Worm (Caenorhabditis elegans) whole organism, mixed stage, embryonic: ENCODE measurements around the gene nspc-16.
"Not testable (repeated sequence)": the region's sequence is repeated elsewhere in the genome, so short reads cannot be mapped to it uniquely, and the experiment has no call there.

ENCODE experiments used
- blmp-1 ChIP-seq: fragments of 150-350 bp; optimal IDR thresholded peaks from 2 replicates; lab custom pipeline; 2014; ENCODE audit warnings: missing biosample characterization, missing genetic modification characterization
- ceh-39 ChIP-seq: fragments of 150-350 bp; optimal IDR thresholded peaks from 2 replicates; lab custom pipeline; 2014; ENCODE audit warnings: missing biosample characterization, missing genetic modification characterization
- elt-3 ChIP-seq: fragments of 150-350 bp; optimal IDR thresholded peaks from 2 replicates; lab custom pipeline; 2014; ENCODE audit warnings: missing biosample characterization, missing genetic modification characterization
- mab-5 ChIP-seq: fragments of 150-350 bp; optimal IDR thresholded peaks from 2 replicates; lab custom pipeline; 2014; ENCODE audit warnings: missing biosample characterization, missing genetic modification characterization
- mep-1 ChIP-seq: fragments of 150-350 bp; optimal IDR thresholded peaks from 2 replicates; lab custom pipeline; 2017; ENCODE audit warnings: missing biosample characterization, missing genetic modification reagents, missing genetic modification characterization, inconsistent platforms
- nhr-2 ChIP-seq: fragments of 150-350 bp; optimal IDR thresholded peaks from 2 replicates; lab custom pipeline; 2014; ENCODE audit warnings: missing biosample characterization, missing genetic modification characterization
- nhr-237 ChIP-seq: fragments of 150-350 bp; optimal IDR thresholded peaks from 2 replicates; lab custom pipeline; 2014; ENCODE audit warnings: missing biosample characterization, missing genetic modification characterization
- nhr-28 ChIP-seq: fragments of 150-350 bp; optimal IDR thresholded peaks from 2 replicates; lab custom pipeline; 2014; ENCODE audit warnings: missing biosample characterization, missing genetic modification characterization
- nhr-76 ChIP-seq: sonication (generic microtip); optimal IDR thresholded peaks from 2 replicates; lab custom pipeline; 2017; ENCODE audit warnings: missing biosample characterization, missing genetic modification characterization
- pha-4 ChIP-seq: fragments of 150-350 bp; optimal IDR thresholded peaks from 2 replicates; lab custom pipeline; 2018; ENCODE audit warnings: missing biosample characterization, missing genetic modification reagents, missing genetic modification characterization
- sem-2 ChIP-seq: fragments of 200-800 bp; sonication (Bioruptor generic); optimal IDR thresholded peaks from 2 replicates; lab custom pipeline; 2018; ENCODE audit warnings: mild to moderate bottlenecking, missing genetic modification characterization, missing compliant biosample characterization
- snpc-4 ChIP-seq: fragments of 150-350 bp; optimal IDR thresholded peaks from 2 replicates; lab custom pipeline; 2014; ENCODE audit warnings: missing biosample characterization, missing genetic modification characterization
- ztf-11 ChIP-seq: fragments of 150-350 bp; optimal IDR thresholded peaks from 2 replicates; lab custom pipeline; 2014; ENCODE audit warnings: missing biosample characterization, missing genetic modification characterization

DNA sequence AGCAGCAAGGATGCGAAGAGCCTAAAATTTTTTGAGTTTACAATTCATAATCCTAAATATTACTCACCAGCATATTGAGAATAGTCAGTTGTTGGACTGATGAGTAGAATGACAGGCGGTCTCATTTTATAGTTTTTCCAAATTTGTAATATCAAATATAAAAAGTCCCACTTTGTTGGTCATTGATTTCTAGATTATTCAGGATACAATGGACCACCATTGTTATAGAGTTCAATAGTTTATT, 1.6 kb downstream of the nspc-16 start, which contains the start of gene nspc-17:
- not testable (repeated sequence) for TF ChIP-seq sem-2 (GFP tag; lab: Kevin White, UChicago); mep-1 (tag; lab: Kevin White, UChicago); nhr-76; mab-5 (tag; lab: Kevin White, UChicago); elt-3 (tag; lab: Kevin White, UChicago); snpc-4 (tag; lab: Kevin White, UChicago); nhr-28 (tag; lab: Kevin White, UChicago); pha-4; blmp-1; ztf-11; ceh-39 (tag; lab: Kevin White, UChicago); nhr-2 (tag; lab: Kevin White, UChicago); nhr-237 (tag; lab: Kevin White, UChicago)
